Fruit fly (Drosophila melanogaster) whole organism, embryonic: ENCODE data around the gene Spn88Ea.

Source experiments
- Abd-B ChIP-seq: fragments of 200-800 bp; sonication (Bioruptor generic); optimal IDR thresholded peaks from 2 replicates; lab custom pipeline; 2018; ENCODE audit warnings: missing biosample characterization, mild to moderate bottlenecking, missing genetic modification characterization, moderate library complexity
- Atf3 ChIP-seq: fragments of 200-800 bp; sonication (Bioruptor generic); optimal IDR thresholded peaks from 3 replicates; lab custom pipeline; 2016; ENCODE audit warnings: missing biosample characterization, missing genetic modification characterization
- CG10321 ChIP-seq: fragments of 200-800 bp; sonication (Bioruptor generic); IDR thresholded peaks from 2 replicates; pipeline ENCODE4 v1.3.6; 2022; ENCODE audit warnings: missing biosample characterization, missing genetic modification characterization
- CG12769 ChIP-seq: fragments of 200-800 bp; sonication (Bioruptor generic); optimal IDR thresholded peaks from 2 replicates; lab custom pipeline; 2019; ENCODE audit warnings: missing biosample characterization, mild to moderate bottlenecking, missing genetic modification characterization, moderate library complexity
- CG14014 ChIP-seq: fragments of 200-800 bp; sonication (Bioruptor generic); IDR thresholded peaks from 2 replicates; pipeline ENCODE4 v1.3.6; 2022; ENCODE audit warnings: missing biosample characterization, missing genetic modification characterization
- CG17328 ChIP-seq: fragments of 200-800 bp; sonication (Bioruptor generic); IDR thresholded peaks from 2 replicates; pipeline ENCODE4 v1.3.6; 2022; ENCODE audit warnings: missing biosample characterization, missing genetic modification characterization
- CG17361 ChIP-seq: fragments of 200-800 bp; sonication (Bioruptor generic); IDR thresholded peaks from 3 replicates; pipeline ENCODE4 v1.3.6; 2022; ENCODE audit warnings: missing biosample characterization, missing genetic modification characterization
- CG18619 ChIP-seq: fragments of 200-800 bp; sonication (Bioruptor generic); optimal IDR thresholded peaks from 3 replicates; lab custom pipeline; 2017; ENCODE audit warnings: missing biosample characterization, mild to moderate bottlenecking, missing genetic modification characterization
- CG31224 ChIP-seq: fragments of 200-800 bp; sonication (Bioruptor generic); IDR thresholded peaks from 2 replicates; pipeline ENCODE4 v1.3.6; 2022; ENCODE audit warnings: missing biosample characterization, missing genetic modification characterization
- CG43689 ChIP-seq: fragments of 200-800 bp; sonication (Bioruptor generic); IDR thresholded peaks from 2 replicates; pipeline ENCODE4 v1.3.6; 2022; ENCODE audit warnings: missing biosample characterization, missing genetic modification characterization
- CG4707 ChIP-seq: fragments of 200-800 bp; sonication (Bioruptor generic); optimal IDR thresholded peaks from 2 replicates; lab custom pipeline; 2018; ENCODE audit warnings: missing biosample characterization, mild to moderate bottlenecking, missing genetic modification characterization, moderate library complexity
- CG6254 ChIP-seq: fragments of 200-800 bp; sonication (Bioruptor generic); optimal IDR thresholded peaks from 3 replicates; lab custom pipeline; 2017; ENCODE audit warnings: mild to moderate bottlenecking, missing biosample characterization, missing genetic modification reagents, missing genetic modification characterization
- CG6813 ChIP-seq: fragments of 200-800 bp; sonication (Bioruptor generic); optimal IDR thresholded peaks from 2 replicates; lab custom pipeline; 2017; ENCODE audit warnings: missing biosample characterization, missing genetic modification characterization, mild to moderate bottlenecking, moderate library complexity, missing genetic modification reagents
- CG7987 ChIP-seq: fragments of 200-800 bp; sonication (Bioruptor generic); optimal IDR thresholded peaks from 2 replicates; lab custom pipeline; 2018; ENCODE audit warnings: missing biosample characterization, mild to moderate bottlenecking, missing genetic modification characterization, moderate library complexity
- CG9727 ChIP-seq: fragments of 200-800 bp; sonication (Bioruptor generic); optimal IDR thresholded peaks from 3 replicates; lab custom pipeline; 2017; ENCODE audit warnings: missing biosample characterization, mild to moderate bottlenecking, missing genetic modification characterization
- CHES-1-like ChIP-seq: fragments of 200-800 bp; sonication (Bioruptor generic); optimal IDR thresholded peaks from 2 replicates; lab custom pipeline; 2016; ENCODE audit warnings: missing biosample characterization, missing genetic modification characterization
- D ChIP-seq, 2 experiments: fragments of 200-800 bp in 1 of 2; fragments of >200 bp in 1 of 2; sonication (Bioruptor generic) in 1 of 2; optimal IDR thresholded peaks; 2 replicates in 1 of 2; 3 replicates in 1 of 2; lab custom pipeline; 2017; ENCODE audit warnings: mild to moderate bottlenecking in 1 of 2, missing biosample characterization in 1 of 2, missing genetic modification characterization in 1 of 2, missing genetic modification reagents in 1 of 2
- D19B ChIP-seq: fragments of 200-800 bp; sonication (Bioruptor generic); optimal IDR thresholded peaks from 2 replicates; lab custom pipeline; 2017; ENCODE audit warnings: missing biosample characterization, mild to moderate bottlenecking, missing genetic modification characterization
- Drgx ChIP-seq: fragments of 200-800 bp; sonication (Bioruptor generic); IDR thresholded peaks from 2 replicates; pipeline ENCODE4 v1.3.6; 2022; ENCODE audit warnings: missing biosample characterization, missing genetic modification characterization
- E2f1 ChIP-seq: fragments of 200-800 bp; sonication (Bioruptor generic); IDR thresholded peaks from 2 replicates; pipeline ENCODE4 v1.3.6; 2022; ENCODE audit warnings: missing biosample characterization, missing genetic modification characterization
- Ets97D ChIP-seq: fragments of 200-800 bp; sonication (Bioruptor generic); optimal IDR thresholded peaks from 3 replicates; lab custom pipeline; 2016; ENCODE audit warnings: missing biosample characterization, missing genetic modification characterization
- HHEX ChIP-seq: fragments of 200-800 bp; sonication (Bioruptor generic); optimal IDR thresholded peaks from 3 replicates; lab custom pipeline; 2017; ENCODE audit warnings: missing biosample characterization, mild to moderate bottlenecking, missing genetic modification characterization, missing genetic modification reagents
- HLHmδ ChIP-seq: fragments of 200-800 bp; sonication (Bioruptor generic); optimal IDR thresholded peaks from 2 replicates; lab custom pipeline; 2018; ENCODE audit warnings: missing biosample characterization, mild to moderate bottlenecking, missing genetic modification characterization, moderate library complexity
- Hr39 ChIP-seq: fragments of >200 bp; optimal IDR thresholded peaks from 2 replicates; lab custom pipeline; 2017
- Kr ChIP-seq: fragments of 200-800 bp; sonication (Bioruptor generic); optimal IDR thresholded peaks from 2 replicates; lab custom pipeline; 2017; ENCODE audit warnings: missing biosample characterization, mild to moderate bottlenecking, missing genetic modification characterization
- Mad ChIP-seq: fragments of 200-800 bp; sonication (Bioruptor generic); optimal IDR thresholded peaks from 2 replicates; lab custom pipeline; 2016; ENCODE audit warnings: missing biosample characterization, missing genetic modification characterization
- Meics ChIP-seq: fragments of 200-800 bp; sonication (Bioruptor generic); optimal IDR thresholded peaks from 2 replicates; lab custom pipeline; 2017; ENCODE audit warnings: missing biosample characterization, mild to moderate bottlenecking, missing genetic modification characterization
- Mes4 ChIP-seq: fragments of 200-800 bp; sonication (Bioruptor generic); optimal IDR thresholded peaks from 2 replicates; lab custom pipeline; 2016; ENCODE audit warnings: missing biosample characterization, missing genetic modification characterization
- Trl ChIP-seq, 3 experiments: fragments of >200 bp in 2 of 3; fragments of 200-800 bp in 1 of 3; sonication (Bioruptor generic) in 1 of 3; optimal IDR thresholded peaks; 2 replicates in 1 of 3; 3 replicates in 2 of 3; lab custom pipeline; 2016 to 2017; ENCODE audit warnings: missing biosample characterization in 1 of 3, missing genetic modification characterization in 1 of 3
- abd-A ChIP-seq: fragments of 200-800 bp; sonication (Bioruptor generic); optimal IDR thresholded peaks from 3 replicates; lab custom pipeline; 2019; ENCODE audit warnings: missing biosample characterization, mild to moderate bottlenecking, missing genetic modification characterization, moderate library complexity
- ase ChIP-seq: fragments of 200-800 bp; sonication (Bioruptor generic); IDR thresholded peaks from 3 replicates; pipeline ENCODE4 v1.3.6; 2022; ENCODE audit warnings: missing biosample characterization, missing genetic modification characterization
- ato ChIP-seq: fragments of 200-800 bp; sonication (Bioruptor generic); IDR thresholded peaks from 2 replicates; pipeline ENCODE4 v1.3.6; 2022; ENCODE audit warnings: missing biosample characterization, missing genetic modification characterization; ENCODE audit not compliant: partially characterized antibody
- ci ChIP-seq: fragments of 200-800 bp; sonication (Bioruptor generic); IDR thresholded peaks from 3 replicates; pipeline ENCODE4 v1.3.6; 2022; ENCODE audit warnings: missing biosample characterization, missing genetic modification characterization
- crol ChIP-seq: fragments of 200-800 bp; sonication (Bioruptor generic); IDR thresholded peaks from 2 replicates; pipeline ENCODE4 v1.3.6; 2022; ENCODE audit warnings: missing biosample characterization, missing genetic modification characterization
- ham ChIP-seq: fragments of 200-800 bp; sonication (Bioruptor generic); IDR thresholded peaks from 2 replicates; pipeline ENCODE4 v1.3.6; 2022; ENCODE audit warnings: missing biosample characterization, missing genetic modification characterization
- hth ChIP-seq: fragments of >200 bp; optimal IDR thresholded peaks from 2 replicates; lab custom pipeline; 2017; ENCODE audit warnings: inconsistent platforms
- lov ChIP-seq, 2 experiments: fragments of 200-800 bp in 1 of 2; fragments of >200 bp in 1 of 2; sonication (Bioruptor generic) in 1 of 2; IDR thresholded peaks in 1 of 2; optimal IDR thresholded peaks in 1 of 2; 2 replicates in 1 of 2; 3 replicates in 1 of 2; pipeline versions ENCODE4 v1.3.6 to Lab custom; 2017 to 2022; ENCODE audit warnings: missing biosample characterization in 1 of 2, missing genetic modification characterization in 1 of 2
- otp ChIP-seq: fragments of 200-800 bp; sonication (Bioruptor generic); IDR thresholded peaks from 3 replicates; pipeline ENCODE4, ENCODE4 v1.3.6; 2022; ENCODE audit warnings: missing biosample characterization, missing genetic modification characterization
- prd ChIP-seq, 3 experiments: fragments of >200 bp in 2 of 3; fragments of 200-800 bp in 1 of 3; sonication (Bioruptor generic) in 1 of 3; optimal IDR thresholded peaks in 2 of 3; IDR thresholded peaks in 1 of 3; 2 replicates in 2 of 3; 3 replicates in 1 of 3; pipeline versions ENCODE4 v1.3.6 to Lab custom; 2017 to 2022; ENCODE audit warnings: missing biosample characterization in 1 of 3, missing genetic modification characterization in 1 of 3
- psq ChIP-seq: fragments of 200-800 bp; sonication (Bioruptor generic); optimal IDR thresholded peaks from 2 replicates; lab custom pipeline; 2017; ENCODE audit warnings: missing biosample characterization, missing genetic modification characterization
- schlank ChIP-seq: fragments of 200-800 bp; sonication (Bioruptor generic); optimal IDR thresholded peaks from 2 replicates; lab custom pipeline; 2018; ENCODE audit warnings: missing biosample characterization, mild to moderate bottlenecking, missing genetic modification characterization
- slou ChIP-seq: fragments of 200-800 bp; sonication (Bioruptor generic); optimal IDR thresholded peaks from 3 replicates; lab custom pipeline; 2016; ENCODE audit warnings: missing biosample characterization, missing genetic modification characterization
- tin ChIP-seq: fragments of 200-800 bp; sonication (Bioruptor generic); optimal IDR thresholded peaks from 3 replicates; lab custom pipeline; 2016; ENCODE audit warnings: missing biosample characterization, missing genetic modification characterization
- trh ChIP-seq: fragments of 200-800 bp; sonication (Bioruptor generic); optimal IDR thresholded peaks from 2 replicates; lab custom pipeline; 2016; ENCODE audit warnings: missing biosample characterization, missing genetic modification characterization
- ttk ChIP-seq: fragments of 200-800 bp; sonication (Bioruptor generic); IDR thresholded peaks from 2 replicates; pipeline ENCODE4 v2.1.2; 2022; ENCODE audit warnings: missing biosample characterization, missing genetic modification characterization
- unpg ChIP-seq: fragments of 200-800 bp; sonication (Bioruptor generic); optimal IDR thresholded peaks from 3 replicates; lab custom pipeline; 2018; ENCODE audit warnings: missing biosample characterization, mild to moderate bottlenecking, missing genetic modification characterization, moderate library complexity
- wek ChIP-seq: fragments of 200-800 bp; sonication (Bioruptor generic); optimal IDR thresholded peaks from 3 replicates; lab custom pipeline; 2018; ENCODE audit warnings: missing biosample characterization, mild to moderate bottlenecking, missing genetic modification characterization, moderate library complexity

Spn88Ea gene

DNA sequence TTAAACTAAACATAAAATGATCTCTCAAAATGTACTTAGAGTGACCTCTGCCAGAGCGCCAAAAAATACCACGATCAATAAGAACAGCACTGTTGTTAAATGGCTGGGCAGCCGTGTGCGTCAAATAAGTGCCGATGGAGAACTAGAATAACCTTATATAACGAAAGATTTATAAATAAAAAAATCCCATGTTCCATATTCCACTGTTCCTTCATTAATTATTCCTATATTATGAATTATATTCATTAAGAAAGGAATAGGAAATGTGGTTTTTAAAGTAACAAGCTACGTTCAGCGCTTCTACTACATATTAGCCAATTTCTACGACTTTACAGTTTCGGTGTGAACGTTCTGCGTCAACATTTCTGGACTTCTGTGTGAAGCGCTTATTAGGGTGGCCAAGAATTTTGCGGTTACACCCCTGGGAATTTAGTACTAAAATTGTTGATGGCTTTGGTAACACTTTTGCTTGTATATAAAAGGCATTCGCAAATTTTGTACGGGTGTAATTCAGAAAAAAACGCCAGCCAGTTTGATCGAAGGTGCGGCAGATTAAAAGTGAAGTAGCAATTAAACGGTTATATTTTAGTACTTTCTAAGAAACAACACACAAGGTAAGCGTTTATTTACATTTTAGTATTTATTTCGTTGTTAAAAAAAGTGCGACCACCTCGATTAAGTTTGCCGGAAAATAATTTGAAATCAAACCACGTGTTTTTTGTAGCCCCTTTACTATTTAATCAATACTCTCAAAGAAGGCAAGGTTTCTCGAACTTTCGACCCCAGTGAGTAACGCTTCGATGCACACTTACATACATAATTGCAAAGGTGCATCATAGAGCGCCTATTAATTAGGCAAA, 36.2 kb upstream of the Spn88Ea start, which contains the start of the genes tefu and Hsc70-4 (continued):
- TF ChIP-seq ato (GFP tag; lab: Robert Waterston, UW) (0 out of 2 replicates have a peak, but pooled peaks have one; percentile 17), ttk (GFP tag; lab: Robert Waterston, UW) (peak; percentile 87), Drgx (peak; percentile 42; the same call in 1 of the 2 replicates), D19B (GFP tag; lab: Kevin White, UChicago) (peak; percentile 42), prd (optimal IDR thresholded peaks at IDR 0.05; lab: Kevin White, UChicago) (no peak), prd (GFP tag; IDR thresholded peaks at IDR 0.05; lab: Robert Waterston, UW) (peak; percentile 88), Kr (GFP tag; lab: Kevin White, UChicago) (no peak), CG4707 (GFP tag; lab: Kevin White, UChicago) (no peak), CHES-1-like (GFP tag; lab: Kevin White, UChicago) (peak; percentile 52), trh (peak; percentile 14), ham (peak; percentile 52; the same call in 1 of the 2 replicates), CG7987 (GFP tag; lab: Kevin White, UChicago) (peak; percentile 14), Trl (optimal IDR thresholded peaks at IDR 0.05; lab: Kevin White, UChicago) (no peak), Trl (GFP tag; optimal IDR thresholded peaks at IDR 0.05; lab: Kevin White, UChicago) (peak; percentile 47), ase (GFP tag; lab: Robert Waterston, UW) (peak; percentile 79; the same call in 2 of the 3 replicates), CG43689 (no peak), D (optimal IDR thresholded peaks at IDR 0.05; lab: Kevin White, UChicago) (no peak), D (GFP tag; optimal IDR thresholded peaks at IDR 0.05; lab: Kevin White, UChicago) (peak; percentile 34), tin (peak; percentile 78), Abd-B (peak; percentile 92), E2f1 (GFP tag; lab: Robert Waterston, UW) (peak; percentile 70), schlank (peak; percentile 28), CG17328 (peak; percentile 58), crol (GFP tag; lab: Robert Waterston, UW) (no peak), Atf3 (peak; percentile 71), Meics (GFP tag; lab: Kevin White, UChicago) (peak; percentile 80), CG18619 (GFP tag; lab: Kevin White, UChicago) (peak; percentile 76), CG10321 (GFP tag; lab: Robert Waterston, UW) (0 out of 2 replicates have a peak, but pooled peaks have one; percentile 49), ci (peak; percentile 76; the same call in 2 of the 3 replicates), unpg (GFP tag; lab: Kevin White, UChicago) (peak; percentile 62), Ets97D (GFP tag; lab: Kevin White, UChicago) (peak; percentile 72), wek (GFP tag; lab: Kevin White, UChicago) (no peak), CG6813 (GFP tag; lab: Kevin White, UChicago) (no peak), CG17361 (GFP tag; lab: Robert Waterston, UW) (peak; percentile 91), Mes4 (peak; percentile 45), CG14014 (GFP tag; lab: Robert Waterston, UW) (peak; percentile 61; the same call in 1 of the 2 replicates), Hr39 (lab: Kevin White, UChicago) (no peak), hth (lab: Kevin White, UChicago) (no peak), HHEX (GFP tag; lab: Kevin White, UChicago) (peak; percentile 52), abd-A (tag; lab: Kevin White, UChicago) (no peak), CG9727 (GFP tag; lab: Kevin White, UChicago) (peak; percentile 74), CG12769 (tag; lab: Kevin White, UChicago) (no peak), psq (GFP tag; lab: Kevin White, UChicago) (no peak), CG6254 (GFP tag; lab: Kevin White, UChicago) (peak; percentile 1), Mad (peak; percentile 68), lov (optimal IDR thresholded peaks at IDR 0.05; lab: Kevin White, UChicago) (no peak), lov (GFP tag; IDR thresholded peaks at IDR 0.05; lab: Robert Waterston, UW) (no peak; the same call in 2 of the 3 replicates), otp (GFP tag; lab: Robert Waterston, UW) (peak; percentile 68; the same call in 1 of the 3 replicates), CG31224 (GFP tag; lab: Robert Waterston, UW) (peak; percentile 53; the same call in 1 of the 2 replicates), slou (GFP tag; lab: Kevin White, UChicago) (peak; percentile 81), HLHmδ (GFP tag; lab: Kevin White, UChicago) (no peak)
